Fruit fly (Drosophila melanogaster): Measurements from ENCODE around the gene Marf.

Gene Marf

dm6 chrX:6376748-6377147 lies 11.0 kb downstream of the Marf start (continued):
- no peak for TF ChIP-seq CG30020 (tag; optimal IDR thresholded peaks at IDR 0.05)
- TF ChIP-seq Sox102F (GFP tag; optimal IDR thresholded peaks at IDR 0.05) = peak; percentile 23
- TF ChIP-seq ac (GFP tag; optimal IDR thresholded peaks at IDR 0.05) = no peak
- TF ChIP-seq cwo (GFP tag; optimal IDR thresholded peaks at IDR 0.05) = no peak
- peak; percentile 50 for TF ChIP-seq CG18599 (GFP tag; optimal IDR thresholded peaks at IDR 0.05)
- peak; percentile 1 for TF ChIP-seq scrt (GFP tag; optimal IDR thresholded peaks at IDR 0.05)
- peak; percentile 3 for TF ChIP-seq CG1603 (tag; optimal IDR thresholded peaks at IDR 0.05)
- TF ChIP-seq CG14014 (GFP tag; IDR thresholded peaks at IDR 0.05) = no peak
- 0 out of 2 replicates have a peak, but pooled peaks have one; percentile 20 for TF ChIP-seq ranshi (GFP tag; IDR thresholded peaks at IDR 0.05)
- no peak for TF ChIP-seq ash1 (GFP tag; optimal IDR thresholded peaks at IDR 0.05)
- no peak for TF ChIP-seq run (tag; optimal IDR thresholded peaks at IDR 0.05)
- no peak for TF ChIP-seq dm (GFP tag; optimal IDR thresholded peaks at IDR 0.05)
- TF ChIP-seq CG11093 (GFP tag; IDR thresholded peaks at IDR 0.05) = no peak
- no peak for TF ChIP-seq CG3995 (GFP tag; optimal IDR thresholded peaks at IDR 0.05)
- TF ChIP-seq MBD-R2 (GFP tag; IDR thresholded peaks at IDR 0.05) = no peak
- TF ChIP-seq Gug (GFP tag; IDR thresholded peaks at IDR 0.05) = no peak
- no peak for TF ChIP-seq CG15011 (GFP tag; optimal IDR thresholded peaks at IDR 0.05)
- TF ChIP-seq Mrtf (GFP tag; IDR thresholded peaks at IDR 0.05) = no peak
- no peak for TF ChIP-seq CG4424 (GFP tag; optimal IDR thresholded peaks at IDR 0.05)
- no peak for TF ChIP-seq CG10366 (GFP tag; IDR thresholded peaks at IDR 0.05)
- no peak for TF ChIP-seq gce (GFP tag; IDR thresholded peaks at IDR 0.05)
- peak; percentile 40; the same call in 1 of the 2 replicates for TF ChIP-seq Ptx1 (GFP tag; IDR thresholded peaks at IDR 0.05)
- no peak for TF ChIP-seq lmd (GFP tag; IDR thresholded peaks at IDR 0.05)
- TF ChIP-seq Xbp1 (GFP tag; optimal IDR thresholded peaks at IDR 0.05) = peak; percentile 6
- no peak for TF ChIP-seq pho (GFP tag; optimal IDR thresholded peaks at IDR 0.05)
- peak in 1 of 2 experiments; percentile 24 for TF ChIP-seq Hr51 (GFP tag; optimal IDR thresholded peaks at IDR 0.05)
- no peak for TF ChIP-seq HLH54F (GFP tag; optimal IDR thresholded peaks at IDR 0.05)
- peak; percentile 27; the same call in 1 of the 2 replicates for TF ChIP-seq Atf6 (GFP tag; IDR thresholded peaks at IDR 0.05)
- TF ChIP-seq lola (GFP tag; optimal IDR thresholded peaks at IDR 0.05) = no peak
- TF ChIP-seq bcd (GFP tag; optimal IDR thresholded peaks at IDR 0.05) = peak; percentile 14
- peak; percentile 14 for TF ChIP-seq CG8944 (GFP tag; optimal IDR thresholded peaks at IDR 0.05)
- TF ChIP-seq CG33213 (GFP tag; optimal IDR thresholded peaks at IDR 0.05) = no peak
- peak; percentile 12 for TF ChIP-seq Antp (GFP tag; optimal IDR thresholded peaks at IDR 0.05)
- TF ChIP-seq br (optimal IDR thresholded peaks at IDR 0.05) = no peak
- no peak for TF ChIP-seq CG10274 (GFP tag; optimal IDR thresholded peaks at IDR 0.05)
- no peak for TF ChIP-seq al (GFP tag; IDR thresholded peaks at IDR 0.05)
- no peak for TF ChIP-seq yki (optimal IDR thresholded peaks at IDR 0.05)
- TF ChIP-seq Myb (GFP tag; optimal IDR thresholded peaks at IDR 0.05) = peak; percentile 1
- no peak for TF ChIP-seq vfl (GFP tag; optimal IDR thresholded peaks at IDR 0.05)
- no peak for TF ChIP-seq CG8290 (GFP tag; optimal IDR thresholded peaks at IDR 0.05)
- no peak for TF ChIP-seq CG8290 (tag; optimal IDR thresholded peaks at IDR 0.05)
- peak; percentile 39 for TF ChIP-seq CG15269 (tag; optimal IDR thresholded peaks at IDR 0.05)
- TF ChIP-seq CG13123 (GFP tag; optimal IDR thresholded peaks at IDR 0.05) = no peak
- no peak for TF ChIP-seq repo (GFP tag; optimal IDR thresholded peaks at IDR 0.05)
- no peak for TF ChIP-seq CG10654 (GFP tag; optimal IDR thresholded peaks at IDR 0.05)
- no peak for TF ChIP-seq Abd-B (GFP tag; optimal IDR thresholded peaks at IDR 0.05)
- TF ChIP-seq E2f1 (GFP tag; IDR thresholded peaks at IDR 0.05) = no peak
- 0 out of 2 replicates have a peak, but pooled peaks have one; percentile 13 for TF ChIP-seq HLH3B (GFP tag; IDR thresholded peaks at IDR 0.05)
- no peak for TF ChIP-seq CG9797 (GFP tag; optimal IDR thresholded peaks at IDR 0.05)
- TF ChIP-seq CG7556 (GFP tag; optimal IDR thresholded peaks at IDR 0.05) = peak; percentile 7
- peak; percentile 23 for TF ChIP-seq grau (tag; optimal IDR thresholded peaks at IDR 0.05)
- TF ChIP-seq CG6765 (GFP tag; optimal IDR thresholded peaks at IDR 0.05) = peak; percentile 1
- no peak for TF ChIP-seq sug (tag; optimal IDR thresholded peaks at IDR 0.05)

All from whole organism, embryonic.